Worm (Caenorhabditis elegans) whole organism, L4 larva: Measurements from ENCODE around the gene R31.2.

Experiments used
- ces-1 ChIP-seq: fragments of 150-350 bp; sonication (generic microtip); optimal IDR thresholded peaks from 4 replicates; lab custom pipeline; 2014; ENCODE audit warnings: missing biosample characterization, missing genetic modification reagents, missing genetic modification characterization
- egl-27 ChIP-seq: sonication (generic microtip); optimal IDR thresholded peaks from 3 replicates; lab custom pipeline; 2017; ENCODE audit warnings: missing biosample characterization, missing genetic modification reagents, missing genetic modification characterization
- lin-15B ChIP-seq: fragments of 150-350 bp; sonication (generic microtip); optimal IDR thresholded peaks from 3 replicates; lab custom pipeline; 2014; ENCODE audit warnings: missing biosample characterization, missing genetic modification characterization
- lsy-2 ChIP-seq, 2 experiments: fragments of 150-350 bp in 1 of 2; sonication (generic microtip) in 1 of 2; optimal IDR thresholded peaks; 2 replicates each; lab custom pipeline; 2014 to 2017; ENCODE audit warnings: missing biosample characterization in 2 of 2, missing genetic modification characterization in 2 of 2
- nhr-28 ChIP-seq: fragments of 150-350 bp; optimal IDR thresholded peaks from 2 replicates; lab custom pipeline; 2014; ENCODE audit warnings: missing biosample characterization, missing genetic modification characterization
- nhr-77 ChIP-seq: fragments of 150-350 bp; optimal IDR thresholded peaks from 2 replicates; lab custom pipeline; 2014; ENCODE audit warnings: missing biosample characterization, missing genetic modification characterization
- saeg-2 ChIP-seq: fragments of 200-800 bp; sonication (Bioruptor generic); IDR thresholded peaks from 2 replicates; pipeline ENCODE4 v1.3.6; 2022; ENCODE audit warnings: missing genetic modification reagents, missing genetic modification characterization, missing compliant biosample characterization
- zip-11 ChIP-seq: fragments of 200-800 bp; sonication (Bioruptor generic); IDR thresholded peaks from 2 replicates; pipeline ENCODE4 v1.3.6; 2022; ENCODE audit warnings: missing genetic modification characterization, missing compliant biosample characterization

DNA sequence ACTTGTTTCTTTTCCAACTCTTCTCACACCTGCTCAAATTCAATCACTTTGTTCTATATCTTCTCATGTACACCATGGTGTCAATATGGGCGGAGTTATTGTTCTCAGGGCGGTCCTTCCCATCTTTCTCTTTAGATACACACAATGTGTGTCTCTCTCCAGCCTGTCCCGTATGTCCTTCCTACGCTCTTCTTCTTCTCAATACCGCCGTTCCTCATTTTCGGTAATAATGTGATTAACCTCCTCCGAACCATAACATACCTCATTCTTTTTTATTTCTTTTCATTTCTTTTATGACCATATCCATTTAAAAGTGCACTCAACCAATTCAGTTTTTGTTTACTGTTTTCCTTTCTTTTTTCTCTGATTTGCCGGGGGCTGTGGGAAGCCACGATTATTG is 38.2 kb downstream of the R31.2 start:
- TF ChIP-seq ces-1 (GFP tag; lab: Kevin White, UChicago), result no peak
- no peak for TF ChIP-seq lsy-2 (tag; optimal IDR thresholded peaks at IDR 0.05; lab: Kevin White, UChicago)
- no peak for TF ChIP-seq nhr-28 (tag; lab: Kevin White, UChicago)
- TF ChIP-seq egl-27 (tag; lab: Kevin White, UChicago), result no peak
- TF ChIP-seq zip-11 (GFP tag; lab: Robert Waterston, UW), result no peak
- TF ChIP-seq lin-15B (tag; lab: Kevin White, UChicago), result no peak
- TF ChIP-seq saeg-2 (GFP tag; lab: Robert Waterston, UW), result no peak
- TF ChIP-seq nhr-77 (tag; lab: Kevin White, UChicago), result no peak
